Fruit fly (Drosophila melanogaster): ENCODE data around the gene Mgat2.
A peak's percentile ranks its signal among the peaks of the same experiment; 100 is the strongest.

Mgat2 gene

dm6 chr3R:29983073-29983544, 38.9 kb downstream of the Mgat2 start, which contains the start of gene CG7896 (continued):
- TF ChIP-seq dm (GFP tag; optimal IDR thresholded peaks at IDR 0.05): no peak
- TF ChIP-seq CG14014 (GFP tag; IDR thresholded peaks at IDR 0.05): peak; percentile 69
- TF ChIP-seq CG13287 (GFP tag; IDR thresholded peaks at IDR 0.05; ENCODE audit: partially characterized antibody): peak; percentile 10; the same call in 1 of the 2 replicates
- peak; percentile 4 for TF ChIP-seq B-H2 (GFP tag; optimal IDR thresholded peaks at IDR 0.05)
- 0 out of 2 replicates have a peak, but pooled peaks have one; percentile 5 for TF ChIP-seq Doc2 (GFP tag; IDR thresholded peaks at IDR 0.05)
- TF ChIP-seq CG17186 (GFP tag; optimal IDR thresholded peaks at IDR 0.05): no peak
- TF ChIP-seq CG10565 (GFP tag; optimal IDR thresholded peaks at IDR 0.05): no peak
- peak; percentile 48 for TF ChIP-seq CG17359 (tag; optimal IDR thresholded peaks at IDR 0.05)
- peak; percentile 58 for TF ChIP-seq kni (GFP tag; optimal IDR thresholded peaks at IDR 0.05)
- TF ChIP-seq Dip2 (GFP tag; IDR thresholded peaks at IDR 0.05): no peak
- peak; percentile 75 for TF ChIP-seq CG7372 (GFP tag; IDR thresholded peaks at IDR 0.05)
- peak; percentile 21 for TF ChIP-seq CG16815 (GFP tag; optimal IDR thresholded peaks at IDR 0.05)
- peak; percentile 67 for TF ChIP-seq caup (GFP tag; optimal IDR thresholded peaks at IDR 0.05; ENCODE audit: severe bottlenecking)
- no peak for TF ChIP-seq CG33213 (GFP tag; optimal IDR thresholded peaks at IDR 0.05)
- TF ChIP-seq croc (GFP tag; conservative IDR thresholded peaks at IDR 0.05): peak; percentile 76
- TF ChIP-seq CG2712 (tag; optimal IDR thresholded peaks at IDR 0.05): peak; percentile 84
- peak; percentile 53 for TF ChIP-seq Ets65A (GFP tag)
- no peak for TF ChIP-seq CG13894 (tag; optimal IDR thresholded peaks at IDR 0.05)
- TF ChIP-seq bigmax (GFP tag; optimal IDR thresholded peaks at IDR 0.05): no peak
- TF ChIP-seq slou (GFP tag; optimal IDR thresholded peaks at IDR 0.05): peak; percentile 62
- peak; percentile 76 for TF ChIP-seq CG6689 (GFP tag; IDR thresholded peaks at IDR 0.05)
- no peak for TF ChIP-seq CG9609 (GFP tag; optimal IDR thresholded peaks at IDR 0.05)
- peak; percentile 87 for TF ChIP-seq lbe (GFP tag; optimal IDR thresholded peaks at IDR 0.05)
- no peak for TF ChIP-seq CG4854 (GFP tag; optimal IDR thresholded peaks at IDR 0.05)
- TF ChIP-seq pum (GFP tag; optimal IDR thresholded peaks at IDR 0.05): no peak
- peak; percentile 52 for TF ChIP-seq wdn (GFP tag; IDR thresholded peaks at IDR 0.05)
- TF ChIP-seq CG1792 (GFP tag; optimal IDR thresholded peaks at IDR 0.05): no peak
- TF ChIP-seq cg (GFP tag; optimal IDR thresholded peaks at IDR 0.05): no peak
- peak; percentile 89 for TF ChIP-seq nmo (GFP tag; optimal IDR thresholded peaks at IDR 0.05)
- TF ChIP-seq danr (GFP tag; IDR thresholded peaks at IDR 0.05): peak; percentile 73
- peak; percentile 34 for TF ChIP-seq CG2116 (GFP tag; optimal IDR thresholded peaks at IDR 0.05)
- no peak for TF ChIP-seq gcm2 (GFP tag; optimal IDR thresholded peaks at IDR 0.05)
- TF ChIP-seq nau (GFP tag; optimal IDR thresholded peaks at IDR 0.05): peak; percentile 38
- TF ChIP-seq CG14710 (tag; optimal IDR thresholded peaks at IDR 0.05): peak; percentile 59
- no peak for TF ChIP-seq CG14965 (GFP tag; optimal IDR thresholded peaks at IDR 0.05; ENCODE audit: borderline replicate concordance)
- TF ChIP-seq YL-1 (GFP tag; optimal IDR thresholded peaks at IDR 0.05): no peak
- TF ChIP-seq Nf-YB (GFP tag; optimal IDR thresholded peaks at IDR 0.05): peak; percentile 21
- peak; percentile 21 for TF ChIP-seq CG34376 (GFP tag; optimal IDR thresholded peaks at IDR 0.05)
- TF ChIP-seq CG14050 (GFP tag; IDR thresholded peaks at IDR 0.05): peak; percentile 71; the same call in 2 of the 3 replicates
- peak; percentile 25 for TF ChIP-seq Six4 (GFP tag; optimal IDR thresholded peaks at IDR 0.05)
- peak; percentile 88 for TF ChIP-seq Rfx (GFP tag; IDR thresholded peaks at IDR 0.05)
- TF ChIP-seq CG31388 (GFP tag; optimal IDR thresholded peaks at IDR 0.05): no peak
- TF ChIP-seq Kr (GFP tag; optimal IDR thresholded peaks at IDR 0.05): no peak
- TF ChIP-seq D (optimal IDR thresholded peaks at IDR 0.05): no peak
- peak; percentile 43 for TF ChIP-seq D (GFP tag; optimal IDR thresholded peaks at IDR 0.05)
- no peak for TF ChIP-seq emc (GFP tag; optimal IDR thresholded peaks at IDR 0.05)
- TF ChIP-seq oc (tag; optimal IDR thresholded peaks at IDR 0.05): no peak
- TF ChIP-seq Hmx (GFP tag; optimal IDR thresholded peaks at IDR 0.05): no peak
- TF ChIP-seq Poxn (GFP tag; IDR thresholded peaks at IDR 0.05): no peak
- 0 out of 2 replicates have a peak, but pooled peaks have one; percentile 23 for TF ChIP-seq CG16779 (GFP tag; IDR thresholded peaks at IDR 0.05)
- peak; percentile 87 for TF ChIP-seq Med (GFP tag)

Data from whole organism, embryonic.